Fruit fly (Drosophila melanogaster) S2 (cell line): ENCODE results near the gene spag4.
A peak's percentile ranks its signal among the peaks of the same experiment; 100 is the strongest.

Experiments used
- CG8478 ChIP-seq: fragments of >200 bp; optimal IDR thresholded peaks from 2 replicates; lab custom pipeline; 2018
- CTCF ChIP-seq, 2 experiments: fragments of >200 bp; optimal IDR thresholded peaks; 2 replicates each; lab custom pipeline; 2018

The spag4 gene

DNA sequence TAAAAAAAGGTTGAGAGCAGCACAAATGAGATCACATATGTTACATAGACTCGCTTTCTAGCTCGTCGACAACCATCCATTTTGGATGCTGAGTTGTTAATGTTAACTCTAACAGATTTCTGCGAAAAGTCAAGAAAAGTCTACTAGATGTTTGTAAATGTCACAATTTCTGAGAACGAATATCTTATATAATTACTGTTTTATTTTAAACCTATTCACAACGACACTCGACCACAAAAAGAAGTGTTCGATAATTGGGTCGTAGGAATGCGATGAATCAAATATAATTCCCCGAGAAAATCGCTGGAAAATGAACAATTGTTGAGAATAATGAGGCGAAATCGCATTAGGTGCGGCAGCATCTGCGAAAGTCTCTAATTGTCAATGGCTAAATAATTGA is at the start of gene spag4:
TSS of gene spag4 (minus strand) at position 101 of the 400 bp plus-strand sequence.
- no peak for TF ChIP-seq CG8478 (lab: Kevin White, UChicago)
- TF ChIP-seq CTCF (optimal IDR thresholded peaks at IDR 0.05; lab: Kevin White, UChicago): no peak

- no peak for TF ChIP-seq CTCF (optimal IDR thresholded peaks at IDR 0.05; lab: Kevin White, UChicago)
- no peak for TF ChIP-seq CG8478 (lab: Kevin White, UChicago)
Observed at dm6 chr2L:11657110-11657509, 45.5 kb upstream of the spag4 start, which contains the start of gene CG43167. Gene CG43167 (plus strand): TSS chr2L:11657410.

dm6 chr2L:11651910-11652498 is 40.4 kb upstream of the spag4 start, which contains the start of the genes CG12307 and CG4983:
Gene CG12307 (minus strand): TSS chr2L:11652010.
Gene CG4983 (plus strand): TSS chr2L:11652448.
- TF ChIP-seq CG8478 (lab: Kevin White, UChicago) (no peak), CTCF (optimal IDR thresholded peaks at IDR 0.05; lab: Kevin White, UChicago) (no peak)

DNA sequence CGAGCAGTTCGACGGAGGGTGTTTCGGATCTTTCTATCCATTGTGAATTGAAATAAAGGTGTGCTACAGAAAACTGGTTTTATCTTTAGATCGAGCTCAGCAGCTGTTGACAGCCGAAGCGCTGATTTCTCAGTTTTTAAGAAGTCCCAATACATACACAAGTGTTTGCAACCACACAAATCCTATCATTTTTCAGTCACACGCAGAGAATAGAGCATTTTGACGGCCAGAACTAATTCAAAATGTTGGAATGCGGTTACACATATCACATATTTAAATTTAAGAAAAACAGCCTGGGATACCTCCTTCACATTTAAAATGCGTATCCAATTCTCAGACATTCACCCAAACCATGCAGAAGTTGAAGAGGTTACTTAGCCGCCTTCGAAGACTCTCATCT is 37.2 kb upstream of the spag4 start, which contains the start of gene CG6614:
TSS of gene CG6614 (minus strand) at position 101 of the 400 bp plus-strand sequence.
- no peak for TF ChIP-seq CTCF (optimal IDR thresholded peaks at IDR 0.05; lab: Kevin White, UChicago)
- TF ChIP-seq CG8478 (lab: Kevin White, UChicago): no peak

DNA sequence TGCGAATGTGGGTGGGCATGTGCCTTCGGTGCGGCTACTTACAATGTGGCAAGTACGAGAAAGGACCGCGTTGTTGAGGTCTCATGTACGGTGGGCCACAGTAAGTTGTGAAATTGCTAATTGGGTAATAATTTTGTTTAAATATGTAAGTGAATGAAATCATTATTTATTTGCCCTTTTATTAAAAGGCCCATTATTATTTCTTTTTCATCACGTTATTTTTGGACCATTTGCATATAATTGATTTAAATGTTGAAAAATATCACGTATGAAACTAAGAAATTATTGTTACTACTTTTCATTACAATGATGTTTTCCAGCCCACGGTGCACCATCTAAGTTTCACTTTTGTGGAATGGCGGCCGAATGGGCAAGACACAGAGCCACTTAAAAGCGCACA is 16.7 kb upstream of the spag4 start:
- TF ChIP-seq CG8478 (lab: Kevin White, UChicago) (no peak), CTCF (optimal IDR thresholded peaks at IDR 0.05; lab: Kevin White, UChicago) (no peak)

DNA sequence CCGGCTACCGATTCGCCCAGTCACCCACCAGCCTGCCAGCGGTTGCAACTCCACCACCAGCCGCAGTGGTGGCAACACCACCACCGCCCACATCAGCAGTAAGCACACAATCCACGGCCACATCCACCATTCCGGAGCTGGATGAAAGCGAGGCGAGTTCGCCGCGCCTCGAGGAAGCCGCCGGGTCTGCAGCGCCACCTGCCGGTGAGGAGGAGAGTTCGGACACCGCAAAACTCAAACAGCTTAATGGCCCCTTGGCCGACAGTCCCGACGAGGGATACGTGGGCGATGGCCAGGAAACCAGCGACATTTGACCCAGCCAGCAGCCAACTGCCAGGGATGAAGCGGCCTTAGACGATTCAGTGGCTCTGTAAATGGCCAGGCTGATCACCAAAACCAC is 12.6 kb upstream of the spag4 start:
- TF ChIP-seq CG8478 (lab: Kevin White, UChicago) (no peak), CTCF (optimal IDR thresholded peaks at IDR 0.05; lab: Kevin White, UChicago) (peak; percentile 50 to 54)

DNA sequence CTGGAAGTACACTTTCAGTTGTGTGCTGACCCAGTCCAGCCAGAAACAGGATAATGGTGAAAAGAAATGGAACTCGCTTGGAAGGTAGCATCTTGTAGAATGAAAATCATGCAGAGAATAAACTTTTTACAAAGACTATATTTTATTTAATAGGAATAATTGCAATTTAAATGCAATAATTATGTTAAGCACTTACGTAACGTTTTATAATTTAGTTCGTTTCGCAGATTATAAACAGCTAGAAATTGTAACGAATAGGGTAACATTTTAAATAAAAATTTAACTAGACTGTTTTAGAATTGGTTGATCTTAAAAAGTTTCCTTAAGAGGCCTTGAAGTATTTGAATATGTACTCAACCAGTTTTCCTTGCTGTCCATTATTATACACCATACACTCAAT is 20.0 kb downstream of the spag4 start, which contains the start of gene Acp33A:
TSS of gene Acp33A (minus strand) at position 101 of the 400 bp plus-strand sequence.
- TF ChIP-seq CTCF (optimal IDR thresholded peaks at IDR 0.05; lab: Kevin White, UChicago) (no peak), CG8478 (lab: Kevin White, UChicago) (no peak)

DNA sequence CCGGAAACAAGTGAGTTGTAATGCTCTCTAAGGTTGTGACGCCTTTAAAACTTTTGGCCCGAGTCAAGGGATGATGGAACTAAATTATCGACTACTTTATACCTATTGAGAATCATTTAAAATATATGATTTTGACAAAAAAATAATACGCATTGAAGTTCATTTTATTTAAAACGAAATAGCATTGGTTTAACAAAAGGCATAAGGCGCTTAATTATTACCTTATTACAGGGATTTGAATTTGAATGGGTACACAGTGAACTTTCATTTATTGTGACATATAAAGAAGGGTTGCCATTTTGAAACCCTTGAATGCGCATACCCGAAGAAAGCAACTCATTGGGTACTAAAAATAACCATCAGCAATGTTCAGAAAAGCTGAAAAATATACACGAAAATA is 22.5 kb downstream of the spag4 start:
- no peak for TF ChIP-seq CG8478 (lab: Kevin White, UChicago)
- no peak for TF ChIP-seq CTCF (optimal IDR thresholded peaks at IDR 0.05; lab: Kevin White, UChicago)

DNA sequence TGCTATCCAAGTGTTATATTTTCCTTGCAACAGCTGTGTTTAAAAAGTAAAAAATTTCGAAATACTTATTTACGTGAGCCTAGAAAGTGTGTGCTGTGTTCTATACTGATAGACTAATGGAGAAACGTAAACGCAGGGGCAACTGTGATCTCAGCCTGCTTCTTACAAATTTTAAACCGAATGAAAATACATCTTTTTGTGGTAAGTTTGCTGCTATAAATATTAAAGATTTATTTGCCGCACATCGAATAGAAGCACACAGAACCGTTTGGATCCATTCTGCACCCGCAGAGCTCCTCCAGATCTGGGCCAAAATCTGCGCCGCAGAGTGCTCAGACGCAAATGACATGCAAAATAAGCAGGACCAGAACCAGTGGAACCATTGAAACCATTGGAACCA is 24.8 kb downstream of the spag4 start, which contains the start of gene Mst33A:
TSS of gene Mst33A (minus strand) at position 101 of the 400 bp plus-strand sequence.
- TF ChIP-seq CG8478 (lab: Kevin White, UChicago) (no peak), CTCF (optimal IDR thresholded peaks at IDR 0.05; lab: Kevin White, UChicago) (no peak)

DNA sequence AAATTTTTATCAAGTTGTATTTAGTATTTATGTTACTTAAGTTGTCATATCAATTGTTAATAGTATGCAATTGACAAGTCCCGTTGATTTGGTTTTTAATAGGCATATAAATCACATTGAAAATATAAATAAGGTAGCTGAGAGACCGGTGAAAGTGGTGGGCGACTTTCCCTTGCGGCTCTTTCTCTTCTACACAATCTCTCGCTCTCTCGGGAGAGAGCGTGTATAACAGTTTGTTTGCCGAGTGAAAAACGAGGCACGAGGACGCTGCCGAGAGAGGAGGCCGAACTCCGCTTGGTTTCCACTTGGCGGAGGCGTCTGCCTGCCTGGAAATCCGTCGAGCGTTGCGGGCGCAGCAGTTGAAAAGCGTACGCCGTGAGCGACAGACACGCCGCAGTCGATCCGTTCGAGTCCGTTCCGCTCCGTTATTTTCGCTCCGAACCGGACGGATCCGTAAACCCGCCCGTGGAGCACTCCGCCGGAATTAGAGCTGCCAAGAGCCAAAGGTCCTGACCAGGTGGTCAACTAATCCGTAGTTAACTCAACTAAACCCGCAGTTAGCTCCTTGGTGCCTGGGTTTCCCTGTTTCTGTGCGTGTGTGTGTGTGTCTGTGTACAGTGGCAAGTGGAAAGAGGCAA is 29.8 kb downstream of the spag4 start, which contains the start of gene kek2:
TSS of gene kek2 (plus strand) at position 321 of the 638 bp plus-strand sequence.
- TF ChIP-seq CG8478 (lab: Kevin White, UChicago): no peak
- no peak for TF ChIP-seq CTCF (optimal IDR thresholded peaks at IDR 0.05; lab: Kevin White, UChicago)
